Fruit fly (Drosophila melanogaster): ENCODE results near the gene Surf4.

Surf4 gene

DNA sequence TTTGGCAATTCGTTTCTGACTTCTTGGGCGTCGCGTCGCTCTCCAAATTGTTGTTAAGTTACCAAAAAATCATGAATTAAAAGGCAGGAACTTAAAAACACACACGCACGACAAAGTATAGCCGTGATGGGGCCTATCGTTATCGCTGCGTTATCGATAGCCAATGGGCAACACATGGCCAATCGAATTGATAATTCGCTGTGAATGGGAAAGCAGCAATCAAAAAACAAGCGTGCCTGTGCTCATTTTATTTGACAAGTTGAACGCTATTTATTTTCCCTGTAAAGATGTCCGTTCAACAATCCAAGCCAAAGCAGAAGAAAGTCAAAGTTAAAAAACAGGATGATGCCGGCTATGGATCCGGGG, at the start of gene Surf4, which contains the start of gene CG31301:
TSS of gene Surf4 (minus strand) at position 159 of the 366 bp plus-strand sequence.
TSS of gene CG31301 (plus strand) at position 188 of the 366 bp plus-strand sequence.
- TF ChIP-seq psq (optimal IDR thresholded peaks at IDR 0.05) (no peak), CG8478 (optimal IDR thresholded peaks at IDR 0.05) (no peak), EcR (GFP tag; optimal IDR thresholded peaks at IDR 0.05) (no peak), Dll (optimal IDR thresholded peaks at IDR 0.05) (no peak), pan (optimal IDR thresholded peaks at IDR 0.05) (no peak), usp (GFP tag; optimal IDR thresholded peaks at IDR 0.05) (no peak)

DNA sequence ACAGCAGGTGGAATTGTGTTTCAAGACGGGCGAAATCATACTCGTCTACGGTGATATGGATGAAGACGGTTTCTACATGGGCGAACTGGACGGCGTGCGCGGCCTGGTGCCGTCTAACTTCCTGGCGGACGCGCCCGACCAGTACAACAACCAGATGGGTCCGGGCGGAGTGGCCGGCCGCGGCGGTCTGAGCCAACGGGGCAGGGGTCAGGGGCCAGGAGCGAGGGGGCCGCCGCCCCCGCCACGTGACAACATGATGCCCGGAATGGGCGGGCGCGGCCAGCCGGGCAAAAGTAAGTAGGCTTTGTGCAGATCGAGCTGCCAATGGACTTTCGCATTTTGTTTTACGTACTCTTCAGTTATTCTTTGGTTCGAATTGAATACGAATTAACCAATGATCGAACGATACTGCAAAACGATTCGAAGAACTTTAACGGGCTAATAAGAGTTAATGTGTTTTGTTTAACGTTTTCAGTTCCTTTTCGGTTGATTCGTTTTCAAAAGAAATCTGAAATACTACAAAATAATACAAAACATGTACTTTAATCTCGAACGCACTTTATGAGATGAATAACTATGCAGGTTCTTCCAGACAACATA, 47.3 kb upstream of the Surf4 start:
- TF ChIP-seq Dll (optimal IDR thresholded peaks at IDR 0.05) = no peak
- TF ChIP-seq CG8478 (optimal IDR thresholded peaks at IDR 0.05) = no peak
- no peak for TF ChIP-seq psq (optimal IDR thresholded peaks at IDR 0.05)

DNA sequence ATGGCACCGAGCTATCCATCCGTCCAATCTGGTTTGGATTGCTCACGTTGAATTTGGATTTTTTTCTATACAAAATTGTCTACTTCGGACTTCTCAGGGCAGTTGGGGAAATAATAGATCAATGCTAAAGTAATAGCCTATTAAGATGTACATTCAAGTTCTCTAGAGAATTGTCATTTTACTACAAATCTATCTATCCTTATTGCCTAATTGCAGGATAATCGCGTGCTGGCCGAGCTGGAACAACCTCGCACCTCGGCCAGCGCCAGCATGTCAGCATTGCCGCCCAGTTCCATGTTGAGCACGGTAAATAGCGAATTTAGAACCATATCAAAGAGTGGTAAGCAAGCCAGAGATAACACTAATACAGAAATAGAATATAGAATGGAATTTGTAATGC, 36.9 kb upstream of the Surf4 start, which contains the start of gene h-cup:
TSS of gene h-cup (minus strand) at position 101 of the 400 bp plus-strand sequence.
- TF ChIP-seq Dll (optimal IDR thresholded peaks at IDR 0.05) (no peak), usp (GFP tag; optimal IDR thresholded peaks at IDR 0.05) (no peak), CG8478 (optimal IDR thresholded peaks at IDR 0.05) (no peak), EcR (GFP tag; optimal IDR thresholded peaks at IDR 0.05) (no peak), pan (optimal IDR thresholded peaks at IDR 0.05) (no peak), psq (optimal IDR thresholded peaks at IDR 0.05) (no peak)

DNA sequence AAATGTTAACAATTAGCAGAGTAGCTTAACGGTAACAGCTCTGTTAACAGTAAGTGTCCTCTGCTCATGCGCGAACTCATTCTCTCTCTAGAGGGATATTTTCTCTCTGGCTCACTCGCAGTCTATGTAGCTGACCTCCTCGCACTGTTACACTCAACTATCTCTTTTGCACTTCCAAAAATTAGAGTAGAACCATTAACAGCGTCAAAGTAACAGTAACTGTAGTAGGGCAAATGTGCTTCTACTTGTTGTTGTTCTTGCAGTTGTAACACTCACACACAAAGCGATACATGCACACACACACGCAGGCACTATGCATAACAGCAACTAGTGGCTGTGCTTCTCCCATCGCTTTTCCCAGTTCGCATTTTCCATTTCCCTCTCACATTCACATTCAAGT, 33.1 kb upstream of the Surf4 start:
- no peak for TF ChIP-seq pan (optimal IDR thresholded peaks at IDR 0.05)

DNA sequence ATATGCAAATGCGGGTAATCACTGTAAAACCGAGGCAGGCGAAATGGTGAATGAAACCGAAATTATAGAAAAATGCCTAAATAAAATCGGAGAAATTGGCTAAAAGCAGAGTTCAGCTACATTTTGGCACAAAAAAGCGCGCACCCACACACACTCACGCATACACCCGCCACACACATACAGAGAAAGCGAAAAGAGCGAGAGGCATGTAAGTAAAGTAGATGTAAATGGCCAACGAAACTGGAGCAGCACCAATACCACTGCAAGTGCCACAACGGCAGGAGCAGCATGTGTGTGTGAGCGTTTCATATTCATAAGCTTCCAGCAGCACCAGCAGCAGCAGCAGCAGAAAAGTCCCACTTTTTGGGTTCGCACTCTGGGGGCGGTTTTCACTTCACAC, 29.5 kb upstream of the Surf4 start:
- TF ChIP-seq Dll (optimal IDR thresholded peaks at IDR 0.05) = no peak
- TF ChIP-seq EcR (GFP tag; optimal IDR thresholded peaks at IDR 0.05) = no peak
- no peak for TF ChIP-seq usp (GFP tag; optimal IDR thresholded peaks at IDR 0.05)
- no peak for TF ChIP-seq CG8478 (optimal IDR thresholded peaks at IDR 0.05)
- TF ChIP-seq pan (optimal IDR thresholded peaks at IDR 0.05) = no peak
- no peak for TF ChIP-seq psq (optimal IDR thresholded peaks at IDR 0.05)

DNA sequence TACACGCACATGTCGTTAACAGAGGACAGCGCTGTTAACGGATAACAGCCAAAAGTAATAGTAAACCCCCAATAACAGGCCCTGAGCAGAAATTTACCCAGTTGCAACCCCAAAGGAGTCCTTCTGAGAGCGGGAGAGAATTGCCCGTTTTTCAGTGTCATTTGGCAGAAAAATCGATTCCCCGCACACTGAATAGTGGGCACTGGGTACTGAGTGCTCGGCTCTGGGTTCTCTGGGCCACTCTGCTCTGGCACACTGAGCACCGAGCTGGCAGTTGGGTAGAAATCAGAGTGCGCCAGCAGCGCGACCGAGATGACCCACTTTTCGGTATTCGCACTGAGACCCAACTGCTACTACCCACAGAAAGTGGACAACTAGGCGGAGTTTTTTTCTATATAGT, 28.4 kb upstream of the Surf4 start, which contains the start of gene Rbp:
TSS of gene Rbp (plus strand) at position 239 of the 400 bp plus-strand sequence.
- TF ChIP-seq EcR (GFP tag; optimal IDR thresholded peaks at IDR 0.05) = no peak
- TF ChIP-seq CG8478 (optimal IDR thresholded peaks at IDR 0.05) = no peak
- no peak for TF ChIP-seq usp (GFP tag; optimal IDR thresholded peaks at IDR 0.05)
- TF ChIP-seq psq (optimal IDR thresholded peaks at IDR 0.05) = no peak

DNA sequence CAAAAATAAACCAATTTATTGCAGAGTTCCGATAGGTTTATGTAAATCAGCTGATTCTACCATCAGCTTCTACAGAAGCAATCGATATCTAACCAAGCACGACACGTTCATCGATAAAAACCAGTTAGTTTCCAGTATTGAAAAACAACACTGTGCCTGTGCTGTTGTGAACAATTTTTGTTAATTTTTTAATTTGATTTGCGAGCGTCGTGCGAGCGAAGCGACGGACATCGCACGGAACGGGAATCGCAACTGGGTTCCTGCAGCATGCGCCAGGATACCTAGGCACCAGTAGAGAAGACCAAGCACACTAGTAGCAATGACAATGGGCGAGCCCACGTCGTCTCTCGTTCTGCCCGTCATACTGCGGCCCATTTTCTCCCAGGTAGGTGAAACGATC, 25.9 kb upstream of the Surf4 start, which contains the start of the genes Ccm3 and CG6136:
TSS of gene Ccm3 (plus strand) at position 125 of the 400 bp plus-strand sequence.
TSS of gene CG6136 (minus strand) at position 380 of the 400 bp plus-strand sequence.
- no peak for TF ChIP-seq EcR (GFP tag; optimal IDR thresholded peaks at IDR 0.05)
- TF ChIP-seq pan (optimal IDR thresholded peaks at IDR 0.05) = no peak
- TF ChIP-seq psq (optimal IDR thresholded peaks at IDR 0.05) = no peak
- TF ChIP-seq CG8478 (optimal IDR thresholded peaks at IDR 0.05) = no peak
- TF ChIP-seq Dll (optimal IDR thresholded peaks at IDR 0.05) = no peak
- TF ChIP-seq usp (GFP tag; optimal IDR thresholded peaks at IDR 0.05) = no peak

DNA sequence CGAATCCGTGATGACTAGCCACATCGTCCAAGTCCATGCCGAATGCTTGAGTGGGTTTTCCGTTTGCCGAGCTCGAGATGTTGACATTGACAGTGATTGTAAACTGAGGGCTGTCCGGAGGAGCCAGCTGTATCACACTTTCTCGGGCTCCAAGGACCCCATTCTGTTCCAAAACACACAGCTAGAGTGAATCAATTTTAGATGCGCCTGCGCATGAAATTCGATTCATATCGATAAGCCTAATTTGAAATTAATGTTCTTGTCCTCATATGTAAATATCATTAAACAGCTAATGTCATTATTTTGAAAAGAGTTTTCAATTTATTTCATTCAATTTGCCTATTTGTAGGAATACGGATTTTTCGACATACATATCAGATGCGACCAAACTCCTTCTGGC, 23.8 kb upstream of the Surf4 start, which contains the start of gene CG14868:
TSS of gene CG14868 (minus strand) at position 204 of the 400 bp plus-strand sequence.
- TF ChIP-seq Dll (optimal IDR thresholded peaks at IDR 0.05) (no peak), pan (optimal IDR thresholded peaks at IDR 0.05) (no peak), CG8478 (optimal IDR thresholded peaks at IDR 0.05) (no peak), psq (optimal IDR thresholded peaks at IDR 0.05) (no peak), usp (GFP tag; optimal IDR thresholded peaks at IDR 0.05) (no peak), EcR (GFP tag; optimal IDR thresholded peaks at IDR 0.05) (no peak)

DNA sequence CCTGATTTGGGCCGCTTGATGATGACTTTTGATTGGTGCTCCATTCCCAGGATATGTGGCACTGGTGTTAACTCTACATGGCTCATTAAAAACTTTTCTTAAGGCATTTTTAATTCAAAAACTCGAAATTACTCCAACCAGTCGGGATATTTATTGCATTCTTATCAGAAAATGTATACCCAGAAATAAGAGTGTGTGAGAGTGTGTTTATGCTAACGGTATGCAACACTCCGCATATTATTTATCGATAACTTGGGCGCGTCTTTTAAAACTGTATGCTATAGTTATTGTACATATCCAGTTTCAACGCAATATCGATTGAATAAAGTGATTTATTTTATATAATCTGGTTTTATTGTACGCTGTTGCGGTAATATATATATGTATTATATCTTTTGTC, 21.5 kb upstream of the Surf4 start, which contains the start of gene CG34404:
TSS of gene CG34404 (minus strand) at position 189 of the 400 bp plus-strand sequence.
- no peak for TF ChIP-seq EcR (GFP tag; optimal IDR thresholded peaks at IDR 0.05)
- no peak for TF ChIP-seq usp (GFP tag; optimal IDR thresholded peaks at IDR 0.05)
- TF ChIP-seq psq (optimal IDR thresholded peaks at IDR 0.05) = no peak
- no peak for TF ChIP-seq pan (optimal IDR thresholded peaks at IDR 0.05)
- TF ChIP-seq Dll (optimal IDR thresholded peaks at IDR 0.05) = no peak
- TF ChIP-seq CG8478 (optimal IDR thresholded peaks at IDR 0.05) = no peak

DNA sequence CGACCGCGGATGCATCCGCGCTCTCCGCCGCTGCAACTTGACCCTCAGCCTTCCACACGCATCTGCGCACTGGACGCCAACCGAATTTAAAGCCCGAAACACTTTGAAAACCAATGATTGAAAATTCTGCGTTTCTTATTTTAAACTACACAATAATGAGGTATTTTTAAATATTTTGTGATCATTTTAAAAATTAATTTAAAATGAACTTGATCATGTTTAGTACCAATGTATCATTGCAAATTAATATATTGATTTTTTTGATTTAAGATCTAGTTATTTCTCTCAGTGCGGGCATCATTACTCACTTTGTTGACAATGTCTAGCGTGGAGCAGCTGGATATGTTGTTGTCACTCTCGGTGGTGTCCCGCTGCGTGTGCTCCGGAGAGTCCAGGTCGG, 20.9 kb upstream of the Surf4 start:
- TF ChIP-seq psq (optimal IDR thresholded peaks at IDR 0.05) = no peak
- TF ChIP-seq EcR (GFP tag; optimal IDR thresholded peaks at IDR 0.05) = no peak
- TF ChIP-seq CG8478 (optimal IDR thresholded peaks at IDR 0.05) = no peak
- TF ChIP-seq pan (optimal IDR thresholded peaks at IDR 0.05) = no peak
- TF ChIP-seq usp (GFP tag; optimal IDR thresholded peaks at IDR 0.05) = no peak
- TF ChIP-seq Dll (optimal IDR thresholded peaks at IDR 0.05) = no peak

DNA sequence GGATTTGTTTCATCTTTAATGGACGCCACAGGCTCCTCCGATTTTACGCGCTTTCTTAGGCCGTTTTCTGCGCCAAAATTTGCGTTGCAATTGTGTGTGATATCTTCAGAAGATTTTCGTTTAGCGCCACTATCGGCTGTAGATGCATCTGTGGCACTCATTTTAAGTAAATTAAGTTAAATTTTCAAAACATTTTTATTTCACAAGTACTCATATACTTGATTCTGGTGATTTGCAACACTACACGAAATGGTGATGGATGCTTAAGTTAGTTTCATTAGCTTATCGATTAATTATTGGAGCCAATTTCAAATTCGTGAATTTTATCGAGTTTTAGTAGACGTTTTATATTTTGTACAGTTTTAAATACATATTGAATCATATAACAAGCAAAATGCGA, 17.6 kb upstream of the Surf4 start, which contains the start of gene CG6171:
TSS of gene CG6171 (minus strand) at position 250 of the 400 bp plus-strand sequence.
- TF ChIP-seq pan (optimal IDR thresholded peaks at IDR 0.05) (no peak), CG8478 (optimal IDR thresholded peaks at IDR 0.05) (no peak), Dll (optimal IDR thresholded peaks at IDR 0.05) (no peak), psq (optimal IDR thresholded peaks at IDR 0.05) (no peak), usp (GFP tag; optimal IDR thresholded peaks at IDR 0.05) (no peak), EcR (GFP tag; optimal IDR thresholded peaks at IDR 0.05) (no peak)

DNA sequence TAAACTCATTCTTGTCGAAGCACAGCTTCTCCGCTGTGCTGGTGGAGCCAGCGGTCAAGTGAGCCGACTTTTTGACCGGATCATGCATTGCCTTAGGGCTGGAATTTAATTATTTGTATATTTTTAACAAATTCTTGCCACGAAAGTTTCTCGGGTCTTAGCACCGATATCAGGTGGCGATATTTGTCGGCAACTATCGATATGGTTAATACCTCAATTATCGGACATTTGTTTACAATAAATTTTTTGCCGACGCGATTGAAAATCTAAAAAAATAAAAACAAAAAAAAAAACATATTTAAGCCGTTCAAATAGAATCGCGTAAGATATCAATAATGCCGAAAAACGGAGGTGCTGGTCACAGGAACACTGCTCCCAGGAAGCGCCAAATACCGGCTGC, 15.5 kb upstream of the Surf4 start, which contains the start of the genes Cog2 and Trax:
TSS of gene Cog2 (minus strand) at position 168 of the 400 bp plus-strand sequence.
TSS of gene Trax (plus strand) at position 203 of the 400 bp plus-strand sequence.
- TF ChIP-seq CG8478 (optimal IDR thresholded peaks at IDR 0.05) (no peak), EcR (GFP tag; optimal IDR thresholded peaks at IDR 0.05) (no peak), usp (GFP tag; optimal IDR thresholded peaks at IDR 0.05) (no peak), pan (optimal IDR thresholded peaks at IDR 0.05) (no peak), Dll (optimal IDR thresholded peaks at IDR 0.05) (no peak), psq (optimal IDR thresholded peaks at IDR 0.05) (no peak)

All from whole organism.